Worm (Caenorhabditis elegans) whole organism, L2 larva: Measurements from ENCODE around the gene ceh-51.

Source experiments
- C34F6.9 ChIP-seq: fragments of 150-350 bp; optimal IDR thresholded peaks from 2 replicates; lab custom pipeline; 2014; ENCODE audit warnings: missing biosample characterization, missing genetic modification characterization
- F13H6.1 ChIP-seq: sonication (generic microtip); optimal IDR thresholded peaks from 2 replicates; lab custom pipeline; 2016; ENCODE audit warnings: missing genetic modification characterization, missing compliant biosample characterization
- R02D3.7 ChIP-seq: fragments of 150-350 bp; optimal IDR thresholded peaks from 2 replicates; lab custom pipeline; 2014; ENCODE audit warnings: missing biosample characterization, missing genetic modification characterization
- Y55F3AM.14 ChIP-seq: fragments of 200-800 bp; sonication (Bioruptor generic); optimal IDR thresholded peaks from 2 replicates; lab custom pipeline; 2018; ENCODE audit warnings: mild to moderate bottlenecking, missing genetic modification characterization, missing compliant biosample characterization
- ZK546.5 ChIP-seq: sonication (generic microtip); optimal IDR thresholded peaks from 2 replicates; lab custom pipeline; 2017; ENCODE audit warnings: missing biosample characterization, missing genetic modification characterization
- aly-2 ChIP-seq: fragments of 150-350 bp; optimal IDR thresholded peaks from 2 replicates; lab custom pipeline; 2014; ENCODE audit warnings: missing biosample characterization, missing genetic modification characterization
- ama-1 ChIP-seq: fragments of 150-350 bp; optimal IDR thresholded peaks from 2 replicates; lab custom pipeline; 2018; ENCODE audit warnings: inconsistent platforms
- elt-1 ChIP-seq: fragments of 150-350 bp; optimal IDR thresholded peaks from 2 replicates; lab custom pipeline; 2014; ENCODE audit warnings: missing biosample characterization, missing genetic modification characterization
- elt-3 ChIP-seq: sonication (generic microtip); optimal IDR thresholded peaks from 2 replicates; lab custom pipeline; 2017; ENCODE audit warnings: missing biosample characterization, missing genetic modification characterization
- fos-1 ChIP-seq: fragments of 150-350 bp; optimal IDR thresholded peaks from 2 replicates; lab custom pipeline; 2014; ENCODE audit warnings: missing biosample characterization, missing genetic modification characterization
- lin-39 ChIP-seq: fragments of 150-350 bp; optimal IDR thresholded peaks from 2 replicates; lab custom pipeline; 2014; ENCODE audit warnings: missing biosample characterization, missing genetic modification reagents, missing genetic modification characterization
- mab-5 ChIP-seq: fragments of 150-350 bp; optimal IDR thresholded peaks from 2 replicates; lab custom pipeline; 2014; ENCODE audit warnings: missing biosample characterization, missing genetic modification characterization
- mbf-1 ChIP-seq: sonication (generic microtip); optimal IDR thresholded peaks from 2 replicates; lab custom pipeline; 2017; ENCODE audit warnings: missing biosample characterization, missing genetic modification characterization
- mdl-1 ChIP-seq, 2 experiments: fragments of 150-350 bp in 1 of 2; sonication (generic microtip) in 1 of 2; optimal IDR thresholded peaks; 2 replicates each; lab custom pipeline; 2017; ENCODE audit warnings: missing biosample characterization in 2 of 2, missing genetic modification characterization in 2 of 2
- nhr-10 ChIP-seq: sonication (generic microtip); optimal IDR thresholded peaks from 2 replicates; lab custom pipeline; 2017; ENCODE audit warnings: missing biosample characterization, missing genetic modification characterization
- nhr-11 ChIP-seq: fragments of 150-350 bp; optimal IDR thresholded peaks from 2 replicates; lab custom pipeline; 2014; ENCODE audit warnings: missing biosample characterization, missing genetic modification characterization
- nhr-237 ChIP-seq: fragments of 150-350 bp; optimal IDR thresholded peaks from 2 replicates; lab custom pipeline; 2014; ENCODE audit warnings: missing biosample characterization, missing genetic modification characterization
- nhr-25 ChIP-seq: fragments of 150-350 bp; sonication (generic microtip); optimal IDR thresholded peaks from 3 replicates; lab custom pipeline; 2014; ENCODE audit warnings: missing biosample characterization, missing genetic modification characterization
- nhr-77 ChIP-seq: fragments of 150-350 bp; optimal IDR thresholded peaks from 2 replicates; lab custom pipeline; 2014; ENCODE audit warnings: missing biosample characterization, missing genetic modification characterization
- snpc-4 ChIP-seq: fragments of 150-350 bp; optimal IDR thresholded peaks from 2 replicates; lab custom pipeline; 2014; ENCODE audit warnings: missing biosample characterization, missing genetic modification characterization
- unc-55 ChIP-seq: fragments of 150-350 bp; sonication (generic microtip); optimal IDR thresholded peaks from 3 replicates; lab custom pipeline; 2014; ENCODE audit warnings: missing biosample characterization, missing genetic modification reagents, missing genetic modification characterization
- unc-62 ChIP-seq: fragments of 150-350 bp; optimal IDR thresholded peaks from 2 replicates; lab custom pipeline; 2014; ENCODE audit warnings: missing biosample characterization, missing genetic modification reagents, missing genetic modification characterization
- zag-1 ChIP-seq: fragments of 150-350 bp; optimal IDR thresholded peaks from 2 replicates; lab custom pipeline; 2014; ENCODE audit warnings: missing biosample characterization, missing genetic modification characterization
- ztf-11 ChIP-seq: sonication (generic microtip); optimal IDR thresholded peaks from 2 replicates; lab custom pipeline; 2017; ENCODE audit warnings: missing biosample characterization, missing genetic modification characterization
- ztf-4 ChIP-seq: fragments of 150-350 bp; optimal IDR thresholded peaks from 2 replicates; lab custom pipeline; 2014; ENCODE audit warnings: missing biosample characterization, missing genetic modification characterization

Gene ceh-51

DNA sequence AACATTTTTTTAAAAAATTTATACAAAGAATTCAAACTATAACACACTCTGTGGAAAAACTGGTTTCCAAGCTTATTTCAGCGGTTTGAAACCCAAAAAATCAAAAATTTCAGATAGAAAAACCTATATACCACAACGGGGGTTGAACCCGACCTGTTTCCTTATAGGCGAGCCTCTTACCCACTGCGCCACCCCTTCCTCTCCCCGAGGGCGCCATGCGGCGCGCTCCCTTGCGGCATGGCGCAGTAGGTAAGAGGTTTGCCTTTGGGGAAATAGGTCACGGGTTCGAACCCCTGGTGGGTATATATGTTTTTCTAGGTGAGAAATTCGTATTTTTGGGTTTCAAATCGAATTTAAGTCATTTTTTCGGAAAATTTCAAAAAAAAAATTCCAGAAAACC is 39.2 kb downstream of the ceh-51 start:
- TF ChIP-seq C34F6.9 (tag; lab: Kevin White, UChicago) = no peak
- no peak for TF ChIP-seq snpc-4
- no peak for TF ChIP-seq nhr-25 (tag; lab: Kevin White, UChicago)
- TF ChIP-seq ZK546.5 (tag; lab: Kevin White, UChicago) = no peak
- no peak for TF ChIP-seq F13H6.1 (tag; lab: Kevin White, UChicago)
- TF ChIP-seq nhr-11 (tag; lab: Kevin White, UChicago) = no peak
- no peak for TF ChIP-seq fos-1 (tag; lab: Kevin White, UChicago)
- TF ChIP-seq elt-3 (tag; lab: Kevin White, UChicago) = no peak
- no peak for TF ChIP-seq ztf-4 (tag; lab: Kevin White, UChicago)
- TF ChIP-seq R02D3.7 (tag; lab: Kevin White, UChicago) = no peak
- TF ChIP-seq lin-39 = no peak
- TF ChIP-seq nhr-77 (tag; lab: Kevin White, UChicago) = no peak
- no peak for TF ChIP-seq mab-5 (tag; lab: Kevin White, UChicago)
- TF ChIP-seq ztf-11 (tag; lab: Kevin White, UChicago) = no peak
- TF ChIP-seq mbf-1 (tag; lab: Kevin White, UChicago) = no peak
- TF ChIP-seq, all 48 proteins: peak for 0

DNA sequence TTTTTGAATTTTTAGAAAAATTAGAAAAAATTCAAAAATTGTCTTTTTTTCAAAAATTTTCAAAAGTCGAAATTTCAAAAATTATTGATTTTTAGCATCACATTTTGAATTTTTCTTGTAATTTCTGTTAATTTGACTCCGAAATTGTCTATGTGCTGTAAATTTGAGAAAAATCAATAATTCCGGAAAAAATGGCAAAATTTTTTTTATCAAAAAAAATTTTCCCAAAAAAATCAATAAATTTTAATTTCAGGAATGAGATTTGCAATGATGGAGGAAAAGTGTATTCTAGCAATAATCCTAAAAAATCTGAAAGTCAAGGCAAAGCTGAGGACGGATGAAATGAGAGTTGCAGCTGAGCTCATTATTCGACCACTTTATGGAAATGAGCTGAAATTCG is 43.5 kb downstream of the ceh-51 start:
- TF ChIP-seq mab-5 (tag; lab: Kevin White, UChicago) (no peak), nhr-10 (tag; lab: Kevin White, UChicago) (no peak), mdl-1 (tag; optimal IDR thresholded peaks at IDR 0.05; lab: Kevin White, UChicago) (no peak), nhr-25 (tag; lab: Kevin White, UChicago) (no peak), C34F6.9 (tag; lab: Kevin White, UChicago) (no peak), unc-62 (GFP tag; lab: Kevin White, UChicago) (no peak), aly-2 (tag; lab: Kevin White, UChicago) (no peak), lin-39 (no peak), zag-1 (tag; lab: Kevin White, UChicago) (no peak), nhr-237 (tag; lab: Kevin White, UChicago) (no peak), elt-1 (tag; lab: Kevin White, UChicago) (no peak), unc-55 (GFP tag; lab: Kevin White, UChicago) (no peak), snpc-4 (no peak), Y55F3AM.14 (no peak), ama-1 (lab: Kevin White, UChicago) (no peak), nhr-77 (tag; lab: Kevin White, UChicago) (no peak)
